Worm (Caenorhabditis elegans): ENCODE data around the gene T28C12.15.

T28C12.15 gene

DNA sequence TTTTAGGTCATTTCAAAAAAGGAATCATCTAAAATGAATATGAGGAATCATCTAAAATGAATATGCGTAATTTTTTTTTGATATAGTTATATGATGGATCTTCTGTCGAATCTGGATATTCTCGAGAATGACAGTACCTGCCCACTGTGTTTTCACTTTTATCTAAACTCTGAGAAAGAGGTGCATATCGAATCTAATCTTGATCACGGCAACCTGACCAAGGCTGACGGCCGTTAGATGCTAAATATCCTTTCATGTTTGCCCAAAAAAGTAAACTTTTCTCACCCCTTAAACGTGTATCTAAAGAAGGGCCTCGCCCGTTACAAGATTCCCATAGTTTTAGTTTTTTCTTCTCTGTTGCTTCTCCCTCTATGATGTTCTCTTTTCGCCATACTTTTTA lies 19.1 kb downstream of the T28C12.15 start:
- no peak for TF ChIP-seq fax-1 (tag; optimal IDR thresholded peaks at IDR 0.05)
- TF ChIP-seq ceh-31 (tag; optimal IDR thresholded peaks at IDR 0.05) = no peak
- no peak for TF ChIP-seq ceh-9 (tag; optimal IDR thresholded peaks at IDR 0.05)
- TF ChIP-seq C38D4.7 (GFP tag; optimal IDR thresholded peaks at IDR 0.05) = no peak
- TF ChIP-seq lim-6 (tag; optimal IDR thresholded peaks at IDR 0.05) = no peak
- TF ChIP-seq pha-4 (tag; optimal IDR thresholded peaks at IDR 0.05) = no peak
- TF ChIP-seq hlh-15 (tag; optimal IDR thresholded peaks at IDR 0.05) = no peak
- TF ChIP-seq ceh-24 (tag; optimal IDR thresholded peaks at IDR 0.05) = no peak

DNA sequence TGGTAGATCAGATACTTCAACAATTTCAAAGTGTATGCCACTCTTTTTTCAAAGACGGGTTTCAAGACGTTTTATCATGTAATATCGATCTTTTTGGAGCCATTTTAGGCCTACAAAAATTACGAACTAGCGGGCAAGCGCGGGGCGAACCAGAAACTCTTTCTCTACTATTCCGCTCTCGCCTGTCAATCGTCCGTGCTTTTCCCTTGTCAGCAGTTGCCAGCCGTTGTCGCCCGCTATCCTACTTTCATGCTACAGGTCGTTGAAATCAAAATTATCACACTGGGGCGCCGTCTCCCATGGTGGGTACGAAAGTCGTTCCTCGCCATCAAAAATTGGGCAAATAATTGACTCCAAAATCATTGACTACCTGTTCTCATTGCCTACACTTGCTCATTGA lies 20.5 kb downstream of the T28C12.15 start:
- no peak for TF ChIP-seq ahr-1 (tag; optimal IDR thresholded peaks at IDR 0.05)
- no peak for TF ChIP-seq hlh-15 (tag; optimal IDR thresholded peaks at IDR 0.05)
- TF ChIP-seq ceh-14 (tag; optimal IDR thresholded peaks at IDR 0.05) = no peak
- no peak for TF ChIP-seq ceh-31 (tag; optimal IDR thresholded peaks at IDR 0.05)
- no peak for TF ChIP-seq pat-9 (tag; optimal IDR thresholded peaks at IDR 0.05)
- no peak for TF ChIP-seq eyg-1 (tag; optimal IDR thresholded peaks at IDR 0.05)
- TF ChIP-seq K09A11.1 (tag; optimal IDR thresholded peaks at IDR 0.05; ENCODE audit: insufficient read depth) = no peak
- TF ChIP-seq ceh-48 (tag; optimal IDR thresholded peaks at IDR 0.05) = no peak
- no peak for TF ChIP-seq ama-1 (optimal IDR thresholded peaks at IDR 0.05)
- no peak for TF ChIP-seq pros-1 (tag; optimal IDR thresholded peaks at IDR 0.05)
- no peak for TF ChIP-seq ceh-30 (tag; optimal IDR thresholded peaks at IDR 0.05)
- no peak for TF ChIP-seq pqm-1 (tag; optimal IDR thresholded peaks at IDR 0.05)
- TF ChIP-seq odd-2 (tag; optimal IDR thresholded peaks at IDR 0.05) = no peak
- no peak for TF ChIP-seq C08G9.2 (tag; optimal IDR thresholded peaks at IDR 0.05)
- TF ChIP-seq elt-2 (tag; optimal IDR thresholded peaks at IDR 0.05) = no peak
- TF ChIP-seq zip-5 (tag; optimal IDR thresholded peaks at IDR 0.05) = no peak
- no peak for TF ChIP-seq pha-2 (tag; optimal IDR thresholded peaks at IDR 0.05)
- TF ChIP-seq hlh-30 (tag; optimal IDR thresholded peaks at IDR 0.05; ENCODE audit: insufficient read depth) = no peak
- TF ChIP-seq tbx-7 (tag; optimal IDR thresholded peaks at IDR 0.05) = no peak
- no peak for TF ChIP-seq unc-55 (GFP tag; optimal IDR thresholded peaks at IDR 0.05)

DNA sequence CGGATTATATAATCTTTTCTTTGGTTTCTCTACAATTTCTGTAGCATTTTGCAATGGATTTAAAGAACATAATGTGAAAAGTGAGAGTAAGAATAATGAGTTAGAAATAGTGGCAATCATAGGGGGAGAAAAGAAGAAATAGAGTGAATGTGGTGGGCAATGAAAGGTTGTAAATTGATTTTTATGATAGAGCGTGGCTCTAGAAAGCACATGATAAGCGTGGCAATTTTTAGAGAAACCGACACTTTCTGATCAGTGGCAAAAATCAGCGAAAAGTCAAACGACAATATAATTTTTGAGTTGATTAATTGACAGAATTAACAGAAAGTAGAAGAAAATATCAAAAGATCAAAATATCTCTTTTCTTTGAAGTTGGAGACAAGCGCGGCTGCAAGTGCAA lies 29.2 kb downstream of the T28C12.15 start, which contains the start of gene K12B6.9:
Gene K12B6.9, minus strand, starts transcription at position 266 of the 400 bp plus-strand sequence.
- TF ChIP-seq sox-2 (GFP tag; IDR thresholded peaks at IDR 0.05) = no peak
- no peak for TF ChIP-seq ahr-1 (tag; optimal IDR thresholded peaks at IDR 0.05)
- TF ChIP-seq sox-4 (tag; optimal IDR thresholded peaks at IDR 0.05) = no peak
- TF ChIP-seq ceh-6 (GFP tag; optimal IDR thresholded peaks at IDR 0.05) = no peak
- no peak for TF ChIP-seq elt-2 (tag; optimal IDR thresholded peaks at IDR 0.05)
- TF ChIP-seq odd-2 (tag; optimal IDR thresholded peaks at IDR 0.05) = no peak
- no peak for TF ChIP-seq ceh-19 (GFP tag; optimal IDR thresholded peaks at IDR 0.05)
- no peak for TF ChIP-seq elt-4 (tag; optimal IDR thresholded peaks at IDR 0.05)
- TF ChIP-seq pha-4 (tag; optimal IDR thresholded peaks at IDR 0.05) = no peak
- TF ChIP-seq nhr-232 (tag; optimal IDR thresholded peaks at IDR 0.05) = no peak
- no peak for TF ChIP-seq C08G9.2 (tag; optimal IDR thresholded peaks at IDR 0.05)
- TF ChIP-seq ceh-31 (tag; optimal IDR thresholded peaks at IDR 0.05) = no peak
- TF ChIP-seq K09A11.1 (tag; optimal IDR thresholded peaks at IDR 0.05; ENCODE audit: insufficient read depth) = no peak
- no peak for TF ChIP-seq nfya-1 (tag; optimal IDR thresholded peaks at IDR 0.05)
- TF ChIP-seq tbx-2 (tag; optimal IDR thresholded peaks at IDR 0.05) = no peak
- no peak for TF ChIP-seq dve-1 (tag; optimal IDR thresholded peaks at IDR 0.05)
- no peak for TF ChIP-seq lin-11 (tag; optimal IDR thresholded peaks at IDR 0.05)
- no peak for TF ChIP-seq ttx-3 (tag; optimal IDR thresholded peaks at IDR 0.05)
- no peak for TF ChIP-seq hlh-15 (tag; optimal IDR thresholded peaks at IDR 0.05)
- no peak for TF ChIP-seq fax-1 (tag; optimal IDR thresholded peaks at IDR 0.05)

DNA sequence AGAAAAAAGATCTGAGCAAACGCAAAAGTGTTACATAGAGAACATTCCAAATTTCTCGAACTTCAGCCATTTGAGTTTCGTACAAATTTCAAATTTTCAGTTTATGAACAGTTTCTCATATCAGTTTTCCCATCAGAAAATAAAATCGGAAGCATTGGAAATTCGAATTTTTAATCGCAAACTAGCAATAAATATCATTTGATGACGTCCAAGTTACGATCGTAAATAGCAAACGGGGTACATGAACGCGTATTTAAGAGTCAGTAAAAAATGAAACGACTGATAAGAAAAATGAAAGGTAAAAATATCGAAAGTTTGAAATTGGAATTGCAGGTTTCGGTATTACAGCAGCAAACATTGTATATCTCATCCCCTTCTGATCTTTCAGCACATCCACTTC lies 30.3 kb downstream of the T28C12.15 start:
- TF ChIP-seq ceh-6 (GFP tag; optimal IDR thresholded peaks at IDR 0.05) = no peak
- TF ChIP-seq nfya-1 (tag; optimal IDR thresholded peaks at IDR 0.05) = no peak
- no peak for TF ChIP-seq fkh-10 (GFP tag; optimal IDR thresholded peaks at IDR 0.05)
- TF ChIP-seq pha-4 (tag; optimal IDR thresholded peaks at IDR 0.05) = no peak
- TF ChIP-seq fax-1 (tag; optimal IDR thresholded peaks at IDR 0.05) = no peak
- TF ChIP-seq pqm-1 (tag; optimal IDR thresholded peaks at IDR 0.05) = no peak
- no peak for TF ChIP-seq Y22D7AL.16 (tag; optimal IDR thresholded peaks at IDR 0.05)
- no peak for TF ChIP-seq ceh-30 (tag; optimal IDR thresholded peaks at IDR 0.05)
- TF ChIP-seq ceh-45 (GFP tag; IDR thresholded peaks at IDR 0.05) = no peak
- TF ChIP-seq hlh-8 (tag; optimal IDR thresholded peaks at IDR 0.05) = no peak
- no peak for TF ChIP-seq pag-3 (tag; optimal IDR thresholded peaks at IDR 0.05; ENCODE audit: borderline replicate concordance)
- no peak for TF ChIP-seq unc-42 (tag; optimal IDR thresholded peaks at IDR 0.05)
- no peak for TF ChIP-seq ceh-18 (tag; optimal IDR thresholded peaks at IDR 0.05)
- TF ChIP-seq T23F11.4 (GFP tag; optimal IDR thresholded peaks at IDR 0.05) = no peak
- TF ChIP-seq ceh-22 (tag; optimal IDR thresholded peaks at IDR 0.05) = no peak
- no peak for TF ChIP-seq unc-86 (tag; optimal IDR thresholded peaks at IDR 0.05)
- no peak for TF ChIP-seq rnt-1 (tag; optimal IDR thresholded peaks at IDR 0.05)
